Fruit fly (Drosophila melanogaster): ENCODE data around the gene Nprl2.

Nprl2 gene

dm6 chrX:16839905-16840304 lies 44.3 kb downstream of the Nprl2 start (continued):
- no peak for TF ChIP-seq kni (GFP tag; optimal IDR thresholded peaks at IDR 0.05)
- TF ChIP-seq sug (tag; optimal IDR thresholded peaks at IDR 0.05): no peak
- TF ChIP-seq repo (GFP tag; optimal IDR thresholded peaks at IDR 0.05): no peak
- peak; percentile 7 for TF ChIP-seq CG2120 (GFP tag; optimal IDR thresholded peaks at IDR 0.05)
- no peak for TF ChIP-seq CG12299 (tag; optimal IDR thresholded peaks at IDR 0.05)
- TF ChIP-seq dimm (GFP tag; IDR thresholded peaks at IDR 0.05): no peak
- no peak for TF ChIP-seq Dbx (GFP tag; IDR thresholded peaks at IDR 0.05)
- TF ChIP-seq ci (GFP tag; IDR thresholded peaks at IDR 0.05): no peak
- TF ChIP-seq CG11560 (tag; IDR thresholded peaks at IDR 0.05): no peak
- TF ChIP-seq Deaf1 (tag; optimal IDR thresholded peaks at IDR 0.05): no peak
- no peak for TF ChIP-seq unpg (GFP tag; optimal IDR thresholded peaks at IDR 0.05)
- TF ChIP-seq CG33557 (GFP tag; optimal IDR thresholded peaks at IDR 0.05): no peak
- TF ChIP-seq CG7786 (GFP tag; optimal IDR thresholded peaks at IDR 0.05): no peak
- no peak for TF ChIP-seq Drgx (GFP tag; IDR thresholded peaks at IDR 0.05)
- TF ChIP-seq btn (GFP tag; optimal IDR thresholded peaks at IDR 0.05): no peak
- TF ChIP-seq CG17802 (tag; optimal IDR thresholded peaks at IDR 0.05): no peak
- TF ChIP-seq ind (GFP tag; optimal IDR thresholded peaks at IDR 0.05): peak; percentile 20
- no peak for TF ChIP-seq hb (GFP tag; IDR thresholded peaks at IDR 0.05; ENCODE audit: partially characterized antibody)
- TF ChIP-seq sob (GFP tag; IDR thresholded peaks at IDR 0.05): peak; percentile 57; the same call in 1 of the 2 replicates
- TF ChIP-seq emc (GFP tag; optimal IDR thresholded peaks at IDR 0.05): no peak
- no peak for TF ChIP-seq gsb-n (tag; optimal IDR thresholded peaks at IDR 0.05)
- TF ChIP-seq Oaz (GFP tag; IDR thresholded peaks at IDR 0.05): no peak
- TF ChIP-seq CG11696 (GFP tag; IDR thresholded peaks at IDR 0.05): no peak
- no peak for TF ChIP-seq fru (optimal IDR thresholded peaks at IDR 0.05)
- no peak for TF ChIP-seq CG11723 (GFP tag; optimal IDR thresholded peaks at IDR 0.05)
- TF ChIP-seq ewg (GFP tag; optimal IDR thresholded peaks at IDR 0.05): no peak
- no peak for TF ChIP-seq CG9797 (GFP tag; optimal IDR thresholded peaks at IDR 0.05)
- TF ChIP-seq hbn (GFP tag; IDR thresholded peaks at IDR 0.05; ENCODE audit: partially characterized antibody): no peak
- TF ChIP-seq gt (GFP tag; IDR thresholded peaks at IDR 0.05): no peak
- TF ChIP-seq ttk (GFP tag; IDR thresholded peaks at IDR 0.05): peak; percentile 14; the same call in 1 of the 2 replicates
- TF ChIP-seq fd96Cb (tag; optimal IDR thresholded peaks at IDR 0.05): no peak
- no peak for TF ChIP-seq Hsf (GFP tag; optimal IDR thresholded peaks at IDR 0.05)
- TF ChIP-seq vvl (GFP tag; IDR thresholded peaks at IDR 0.05): no peak
- no peak for TF ChIP-seq CG5245 (GFP tag; optimal IDR thresholded peaks at IDR 0.05)
- no peak for TF ChIP-seq CG32767 (GFP tag; IDR thresholded peaks at IDR 0.05)
- TF ChIP-seq dan (GFP tag; IDR thresholded peaks at IDR 0.05): no peak
- TF ChIP-seq CG30020 (tag; optimal IDR thresholded peaks at IDR 0.05): no peak
- TF ChIP-seq CG16813 (GFP tag; IDR thresholded peaks at IDR 0.05; ENCODE audit: partially characterized antibody): no peak
- no peak for TF ChIP-seq grn (GFP tag; optimal IDR thresholded peaks at IDR 0.05)
- no peak for TF ChIP-seq esg (GFP tag; conservative IDR thresholded peaks at IDR 0.05)
- no peak for TF ChIP-seq CG13296 (GFP tag; optimal IDR thresholded peaks at IDR 0.05)
- TF ChIP-seq Hey (tag; optimal IDR thresholded peaks at IDR 0.05): no peak
- no peak for TF ChIP-seq pros (GFP tag; optimal IDR thresholded peaks at IDR 0.05)
- no peak for TF ChIP-seq CG14860 (GFP tag; IDR thresholded peaks at IDR 0.05; ENCODE audit: partially characterized antibody)
- TF ChIP-seq lab (GFP tag; optimal IDR thresholded peaks at IDR 0.05): no peak
- TF ChIP-seq mirr (GFP tag; optimal IDR thresholded peaks at IDR 0.05): no peak
- peak; percentile 41 for TF ChIP-seq CoRest (tag; optimal IDR thresholded peaks at IDR 0.05)
- no peak for TF ChIP-seq mld (GFP tag; IDR thresholded peaks at IDR 0.05; ENCODE audit: partially characterized antibody)
- no peak for TF ChIP-seq E2f1 (GFP tag; IDR thresholded peaks at IDR 0.05)
- no peak for TF ChIP-seq Xrp1 (GFP tag; IDR thresholded peaks at IDR 0.05)
- TF ChIP-seq aop (GFP tag; IDR thresholded peaks at IDR 0.05): no peak
- TF ChIP-seq B-H1 (GFP tag; IDR thresholded peaks at IDR 0.05): no peak
